Worm (Caenorhabditis elegans) whole organism, L2 larva: Measurements from ENCODE around the gene F46G11.6.

Source experiments
- F13H6.1 ChIP-seq: sonication (generic microtip); optimal IDR thresholded peaks from 2 replicates; lab custom pipeline; 2016; ENCODE audit warnings: missing genetic modification characterization, missing compliant biosample characterization
- R02D3.7 ChIP-seq: fragments of 150-350 bp; optimal IDR thresholded peaks from 2 replicates; lab custom pipeline; 2014; ENCODE audit warnings: missing biosample characterization, missing genetic modification characterization
- ZK546.5 ChIP-seq: sonication (generic microtip); optimal IDR thresholded peaks from 2 replicates; lab custom pipeline; 2017; ENCODE audit warnings: missing biosample characterization, missing genetic modification characterization
- alr-1 ChIP-seq: fragments of 150-350 bp; optimal IDR thresholded peaks from 2 replicates; lab custom pipeline; 2014; ENCODE audit warnings: missing biosample characterization, missing genetic modification characterization
- blmp-1 ChIP-seq: sonication (generic microtip); optimal IDR thresholded peaks from 2 replicates; lab custom pipeline; 2017; ENCODE audit warnings: missing genetic modification characterization, mild to moderate bottlenecking, missing compliant biosample characterization, antibody characterized with exemption, moderate library complexity; ENCODE audit not compliant: insufficient read depth
- ceh-16 ChIP-seq: fragments of 150-350 bp; optimal IDR thresholded peaks from 2 replicates; lab custom pipeline; 2014; ENCODE audit warnings: missing biosample characterization, missing genetic modification characterization
- egl-27 ChIP-seq: sonication (generic microtip); optimal IDR thresholded peaks from 3 replicates; lab custom pipeline; 2017; ENCODE audit warnings: missing biosample characterization, missing genetic modification reagents, missing genetic modification characterization
- fos-1 ChIP-seq: fragments of 150-350 bp; optimal IDR thresholded peaks from 2 replicates; lab custom pipeline; 2014; ENCODE audit warnings: missing biosample characterization, missing genetic modification characterization
- gmeb-1 ChIP-seq: fragments of 150-350 bp; optimal IDR thresholded peaks from 2 replicates; lab custom pipeline; 2014; ENCODE audit warnings: missing biosample characterization, missing genetic modification characterization
- lin-11 ChIP-seq: fragments of 150-350 bp; sonication (generic microtip); optimal IDR thresholded peaks from 2 replicates; lab custom pipeline; 2014; ENCODE audit warnings: missing biosample characterization, missing genetic modification characterization, inconsistent platforms, mixed read lengths
- lsy-2 ChIP-seq, 2 experiments: fragments of 150-350 bp in 1 of 2; sonication (generic microtip) in 1 of 2; optimal IDR thresholded peaks; 2 replicates each; lab custom pipeline; 2014 to 2017; ENCODE audit warnings: missing biosample characterization in 2 of 2, missing genetic modification characterization in 2 of 2
- mab-5 ChIP-seq: fragments of 150-350 bp; optimal IDR thresholded peaks from 2 replicates; lab custom pipeline; 2014; ENCODE audit warnings: missing biosample characterization, missing genetic modification characterization
- mbf-1 ChIP-seq: sonication (generic microtip); optimal IDR thresholded peaks from 2 replicates; lab custom pipeline; 2017; ENCODE audit warnings: missing biosample characterization, missing genetic modification characterization
- nhr-10 ChIP-seq: sonication (generic microtip); optimal IDR thresholded peaks from 2 replicates; lab custom pipeline; 2017; ENCODE audit warnings: missing biosample characterization, missing genetic modification characterization
- nhr-11 ChIP-seq: fragments of 150-350 bp; optimal IDR thresholded peaks from 2 replicates; lab custom pipeline; 2014; ENCODE audit warnings: missing biosample characterization, missing genetic modification characterization
- nhr-129 ChIP-seq: fragments of 150-350 bp; optimal IDR thresholded peaks from 2 replicates; lab custom pipeline; 2014; ENCODE audit warnings: missing biosample characterization, missing genetic modification characterization
- nhr-21 ChIP-seq: fragments of 150-350 bp; optimal IDR thresholded peaks from 2 replicates; lab custom pipeline; 2014; ENCODE audit warnings: missing biosample characterization, missing genetic modification characterization
- nhr-237 ChIP-seq: fragments of 150-350 bp; optimal IDR thresholded peaks from 2 replicates; lab custom pipeline; 2014; ENCODE audit warnings: missing biosample characterization, missing genetic modification characterization
- nhr-25 ChIP-seq: fragments of 150-350 bp; sonication (generic microtip); optimal IDR thresholded peaks from 3 replicates; lab custom pipeline; 2014; ENCODE audit warnings: missing biosample characterization, missing genetic modification characterization
- peb-1 ChIP-seq: fragments of 150-350 bp; optimal IDR thresholded peaks from 2 replicates; lab custom pipeline; 2014; ENCODE audit warnings: missing biosample characterization, missing genetic modification characterization
- sma-3 ChIP-seq: sonication (generic microtip); optimal IDR thresholded peaks from 2 replicates; lab custom pipeline; 2016; ENCODE audit warnings: missing genetic modification reagents, missing genetic modification characterization, missing compliant biosample characterization
- sma-9 ChIP-seq, 2 experiments: fragments of 150-350 bp in 1 of 2; sonication (generic microtip) in 1 of 2; optimal IDR thresholded peaks; 2 replicates each; lab custom pipeline; 2014 to 2016; ENCODE audit warnings: missing genetic modification characterization in 2 of 2, mild to moderate bottlenecking in 1 of 2, missing biosample characterization in 1 of 2, missing compliant biosample characterization in 1 of 2, missing genetic modification reagents in 1 of 2, moderate library complexity in 1 of 2
- snpc-4 ChIP-seq: fragments of 150-350 bp; optimal IDR thresholded peaks from 2 replicates; lab custom pipeline; 2014; ENCODE audit warnings: missing biosample characterization, missing genetic modification characterization
- unc-39 ChIP-seq: fragments of 150-350 bp; optimal IDR thresholded peaks from 2 replicates; lab custom pipeline; 2014; ENCODE audit warnings: missing biosample characterization, missing genetic modification characterization
- unc-55 ChIP-seq: fragments of 150-350 bp; sonication (generic microtip); optimal IDR thresholded peaks from 3 replicates; lab custom pipeline; 2014; ENCODE audit warnings: missing biosample characterization, missing genetic modification reagents, missing genetic modification characterization
- unc-62 ChIP-seq: fragments of 150-350 bp; optimal IDR thresholded peaks from 2 replicates; lab custom pipeline; 2014; ENCODE audit warnings: missing biosample characterization, missing genetic modification reagents, missing genetic modification characterization
- zag-1 ChIP-seq: fragments of 150-350 bp; optimal IDR thresholded peaks from 2 replicates; lab custom pipeline; 2014; ENCODE audit warnings: missing biosample characterization, missing genetic modification characterization
- ztf-1 ChIP-seq: fragments of 200-800 bp; sonication (Bioruptor generic); conservative IDR thresholded peaks from 2 replicates; pipeline ENCODE4 v1.3.6; 2022; ENCODE audit warnings: missing genetic modification characterization, missing compliant biosample characterization
- ztf-11 ChIP-seq: sonication (generic microtip); optimal IDR thresholded peaks from 2 replicates; lab custom pipeline; 2017; ENCODE audit warnings: missing biosample characterization, missing genetic modification characterization
- ztf-4 ChIP-seq: fragments of 150-350 bp; optimal IDR thresholded peaks from 2 replicates; lab custom pipeline; 2014; ENCODE audit warnings: missing biosample characterization, missing genetic modification characterization

The F46G11.6 gene

ce11 chrX:5828085-5828484 is 41.8 kb downstream of the F46G11.6 start (continued):
- TF ChIP-seq ztf-11: no peak
- TF ChIP-seq snpc-4 (tag; lab: Kevin White, UChicago): no peak
- no peak for TF ChIP-seq gmeb-1 (tag; lab: Kevin White, UChicago)
- TF ChIP-seq unc-62 (GFP tag; lab: Kevin White, UChicago): no peak
- TF ChIP-seq sma-3: peak; percentile 50
- TF ChIP-seq blmp-1 (tag; lab: Kevin White, UChicago): peak; percentile 81
- TF ChIP-seq nhr-10 (tag; lab: Kevin White, UChicago): no peak
- peak; percentile 70 for TF ChIP-seq sma-9 (GFP tag; optimal IDR thresholded peaks at IDR 0.05; lab: Kevin White, UChicago)
- TF ChIP-seq sma-9 (tag; optimal IDR thresholded peaks at IDR 0.05; lab: Kevin White, UChicago): no peak
- no peak for TF ChIP-seq ztf-4 (tag; lab: Kevin White, UChicago)

ce11 chrX:5829175-5829574 is 42.9 kb downstream of the F46G11.6 start, which contains the start of gene acp-5:
acp-5 (plus strand) TSS chrX:5829435.
- TF ChIP-seq egl-27 (tag; lab: Kevin White, UChicago) (no peak), fos-1 (tag; lab: Kevin White, UChicago) (peak; percentile 10)

- TF ChIP-seq fos-1 (tag; lab: Kevin White, UChicago): peak; percentile 16
- no peak for TF ChIP-seq ztf-11
Measured at ce11 chrX:5831827-5832226, 45.5 kb downstream of the F46G11.6 start.

ce11 chrX:5834581-5835481 is 48.5 kb downstream of the F46G11.6 start, which contains the start of gene F13D11.4:
F13D11.4 (minus strand) TSS chrX:5834805.
- TF ChIP-seq nhr-25 (tag; lab: Kevin White, UChicago) (peak; percentile 27), blmp-1 (tag; lab: Kevin White, UChicago) (peak; percentile 25), nhr-237 (tag; lab: Kevin White, UChicago) (no peak), sma-3 (peak; percentile 51), nhr-129 (tag; lab: Kevin White, UChicago) (no peak), F13H6.1 (tag; lab: Kevin White, UChicago) (no peak), unc-39 (tag; lab: Kevin White, UChicago) (no peak), nhr-21 (tag; lab: Kevin White, UChicago) (peak; percentile 58), sma-9 (GFP tag; optimal IDR thresholded peaks at IDR 0.05; lab: Kevin White, UChicago) (peak; percentile 38), sma-9 (tag; optimal IDR thresholded peaks at IDR 0.05; lab: Kevin White, UChicago) (no peak)

ce11 chrX:5836527-5836926 is 50.2 kb downstream of the F46G11.6 start:
- TF ChIP-seq ztf-1 (GFP tag; lab: Robert Waterston, UW) (no peak), nhr-11 (tag; lab: Kevin White, UChicago) (no peak), sma-9 (GFP tag; optimal IDR thresholded peaks at IDR 0.05; lab: Kevin White, UChicago) (no peak), sma-9 (tag; optimal IDR thresholded peaks at IDR 0.05; lab: Kevin White, UChicago) (no peak), alr-1 (no peak), blmp-1 (tag; lab: Kevin White, UChicago) (no peak), lin-11 (tag; lab: Kevin White, UChicago) (no peak), zag-1 (tag; lab: Kevin White, UChicago) (no peak), ceh-16 (tag; lab: Kevin White, UChicago) (no peak), unc-55 (GFP tag; lab: Kevin White, UChicago) (no peak), lsy-2 (tag; optimal IDR thresholded peaks at IDR 0.05; lab: Kevin White, UChicago) (no peak), fos-1 (tag; lab: Kevin White, UChicago) (no peak), ZK546.5 (tag; lab: Kevin White, UChicago) (no peak), mab-5 (tag; lab: Kevin White, UChicago) (no peak), sma-3 (no peak), peb-1 (no peak), R02D3.7 (tag; lab: Kevin White, UChicago) (no peak), gmeb-1 (tag; lab: Kevin White, UChicago) (no peak), mbf-1 (no peak)
